Worm (Caenorhabditis elegans) whole organism, dauer: ENCODE data around the gene Y73B6BL.37.

ENCODE experiments used
- unc-62 ChIP-seq: sonication (generic microtip); optimal IDR thresholded peaks from 2 replicates; lab custom pipeline; 2017; ENCODE audit warnings: missing biosample characterization, missing genetic modification reagents, missing genetic modification characterization

Gene Y73B6BL.37

DNA sequence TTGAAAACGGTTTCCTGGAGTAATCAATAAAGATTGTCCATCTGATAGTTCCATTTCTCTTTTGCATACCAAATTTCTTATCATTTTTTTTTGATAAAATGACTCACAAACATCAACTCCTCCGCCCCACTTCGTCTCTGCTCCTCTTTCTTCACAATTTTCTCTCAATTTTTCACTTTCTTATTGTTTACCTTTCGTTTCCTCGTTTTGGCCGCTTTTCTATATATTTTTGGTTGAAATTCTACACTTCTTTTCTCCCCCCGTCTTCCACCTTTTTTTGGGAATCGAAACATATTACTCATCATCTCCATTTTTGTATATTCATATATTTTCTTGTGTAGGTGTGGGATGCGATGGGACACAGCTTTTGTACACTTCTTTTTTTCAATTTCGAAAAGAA, 15.6 kb downstream of the Y73B6BL.37 start:
- TF ChIP-seq unc-62 (GFP tag; lab: Kevin White, UChicago): no peak

DNA sequence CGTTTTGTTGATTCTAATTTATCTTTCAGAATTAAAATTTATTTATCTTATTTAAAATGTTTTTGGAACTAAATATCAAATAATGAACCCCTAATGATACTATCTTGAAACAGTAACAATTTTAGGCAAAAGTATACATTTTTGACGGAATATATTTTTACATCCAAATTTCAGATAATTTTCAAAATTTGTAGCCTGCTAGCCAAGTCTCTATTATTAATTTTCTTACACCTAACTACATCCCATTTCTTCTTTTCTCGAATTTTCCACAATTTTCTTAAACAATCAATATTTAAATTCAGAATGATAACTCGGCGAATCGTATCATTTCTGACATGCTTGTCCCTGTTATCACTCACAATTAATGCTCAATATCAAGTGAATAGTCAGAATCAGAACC, 19.3 kb downstream of the Y73B6BL.37 start, which contains the start of gene pqn-89:
Gene pqn-89 (plus strand): TSS at position 301 of the 400 bp plus-strand sequence.
- TF ChIP-seq unc-62 (GFP tag; lab: Kevin White, UChicago): no peak

DNA sequence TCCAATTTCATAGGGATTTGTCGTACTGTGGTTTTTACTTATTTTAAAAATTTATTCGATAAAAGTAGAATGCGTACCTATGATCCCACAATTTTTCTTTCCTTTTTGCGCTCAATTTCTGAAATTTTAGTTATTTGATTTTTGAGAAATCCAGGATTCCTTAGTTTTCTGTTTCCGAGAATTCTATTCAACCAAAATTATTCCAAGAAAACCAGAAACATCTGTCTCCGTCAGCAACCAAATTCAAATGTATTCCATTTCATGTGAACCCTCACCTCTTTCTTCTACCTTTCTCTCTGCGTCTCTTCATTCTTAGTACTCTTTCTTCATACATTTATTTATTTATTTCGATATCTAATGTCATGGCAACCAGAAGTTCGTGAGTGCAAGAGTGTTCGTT, 24.6 kb downstream of the Y73B6BL.37 start:
- TF ChIP-seq unc-62 (GFP tag; lab: Kevin White, UChicago): no peak

DNA sequence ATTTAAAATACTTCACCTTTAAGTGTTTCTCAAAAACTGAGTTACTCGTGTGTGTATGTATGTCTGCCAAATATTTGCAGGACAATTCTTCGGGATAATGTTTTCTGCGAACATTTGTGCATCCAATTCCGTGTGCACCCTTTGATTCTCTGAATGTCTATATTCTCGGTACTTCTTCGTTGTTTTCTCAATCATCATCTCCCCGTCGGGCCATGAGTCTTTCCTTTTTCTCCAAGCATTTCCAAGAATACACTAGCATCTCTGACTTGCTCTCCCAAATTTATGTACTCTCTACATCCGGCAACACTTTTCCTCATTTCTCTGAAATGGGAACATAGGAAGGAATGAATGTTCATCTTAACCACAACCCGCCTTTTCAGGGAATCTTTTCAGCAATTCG, 27.6 kb downstream of the Y73B6BL.37 start:
- TF ChIP-seq unc-62 (GFP tag; lab: Kevin White, UChicago): no peak

DNA sequence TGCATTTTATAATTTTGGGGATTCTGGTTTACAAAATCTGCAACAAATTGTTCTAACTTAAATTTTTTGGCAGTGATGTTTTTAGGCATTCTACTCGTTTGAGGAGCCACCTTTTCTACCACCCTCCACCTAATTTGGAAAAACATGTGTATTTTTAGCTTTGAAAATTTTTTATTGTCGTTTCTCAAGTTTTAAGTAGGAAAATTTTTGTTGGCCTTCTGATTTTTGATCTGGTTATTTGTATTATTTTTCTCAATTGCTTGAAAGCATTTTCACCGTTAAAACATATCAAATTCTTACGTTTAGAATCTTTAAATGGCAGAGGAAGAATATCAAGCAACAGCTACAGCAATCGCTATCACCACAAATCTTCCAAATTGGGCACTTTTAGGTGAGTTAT, 30.7 kb downstream of the Y73B6BL.37 start, which contains the start of gene C01G5.7:
Gene C01G5.7 (plus strand): TSS at position 301 of the 400 bp plus-strand sequence.
- no peak for TF ChIP-seq unc-62 (GFP tag; lab: Kevin White, UChicago)

DNA sequence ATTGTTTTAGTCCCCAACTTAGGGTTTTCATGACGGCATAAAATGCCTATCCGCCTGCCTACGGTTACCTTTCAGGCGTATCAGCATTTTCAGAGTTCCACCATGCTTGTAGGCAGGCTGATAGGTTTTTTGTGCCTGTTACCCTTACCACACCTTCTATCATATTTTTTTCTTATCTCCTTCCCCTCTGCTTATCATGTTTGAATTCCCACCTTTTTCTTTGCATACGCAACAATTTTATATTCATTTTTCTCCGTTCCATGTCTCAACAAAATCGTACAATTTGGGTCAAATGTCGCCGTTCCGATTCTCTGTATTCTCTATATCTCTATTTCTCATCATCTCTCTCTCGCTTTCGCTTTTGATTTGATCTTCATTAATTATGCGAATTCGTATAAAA, 32.4 kb downstream of the Y73B6BL.37 start, which contains the start of gene C01G5.9:
Gene C01G5.9 (plus strand): TSS at position 301 of the 400 bp plus-strand sequence.
- no peak for TF ChIP-seq unc-62 (GFP tag; lab: Kevin White, UChicago)

DNA sequence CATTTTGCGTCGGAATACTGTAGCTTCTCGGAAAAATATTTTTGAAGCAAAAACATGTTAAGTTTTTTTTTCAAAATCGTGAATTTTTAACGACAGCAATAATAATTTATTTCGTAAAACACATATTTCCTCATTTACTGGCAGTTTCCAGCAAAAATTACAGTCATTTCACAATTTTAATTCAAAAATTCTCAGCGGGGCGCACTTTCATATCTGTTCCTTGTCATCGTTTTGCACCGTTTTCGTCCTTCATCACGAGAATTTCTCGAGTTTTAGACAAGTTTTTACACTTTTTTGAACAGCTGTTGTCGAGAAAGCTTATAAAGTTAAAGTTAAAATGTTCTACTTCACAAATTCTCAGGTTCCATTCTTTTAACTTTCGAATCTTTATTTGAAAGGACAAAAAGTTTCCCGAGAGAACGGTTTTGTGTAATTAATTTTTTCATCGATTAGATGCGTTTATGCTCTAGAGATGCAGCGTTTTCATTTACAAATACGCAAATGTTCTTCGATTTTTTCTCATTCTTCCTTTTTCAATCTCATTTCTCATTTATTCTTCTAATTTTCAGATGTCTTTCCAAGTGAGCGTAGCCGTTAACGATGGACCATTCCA, 35.3 kb downstream of the Y73B6BL.37 start, which contains the start of gene ddi-1:
Gene ddi-1 (plus strand): TSS at position 563 of the 613 bp plus-strand sequence.
- TF ChIP-seq unc-62 (GFP tag; lab: Kevin White, UChicago): no peak

DNA sequence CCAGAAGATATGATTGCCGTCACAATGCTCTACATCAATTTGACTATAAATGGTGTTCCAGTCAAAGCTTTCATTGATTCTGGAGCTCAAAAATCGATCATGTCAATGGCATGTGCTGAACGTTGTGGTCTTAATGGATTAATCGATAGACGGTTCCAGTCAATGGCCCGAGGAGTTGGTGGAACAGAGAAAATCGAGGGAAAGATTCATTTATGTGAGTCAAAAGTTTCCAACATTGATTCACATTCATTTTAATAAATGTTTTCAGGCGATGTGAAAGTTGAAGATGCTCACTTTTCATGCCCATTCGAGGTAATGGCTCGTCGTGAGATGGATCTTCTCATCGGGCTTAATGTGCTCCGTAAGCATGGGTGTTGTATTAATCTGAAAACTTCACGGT, 36.6 kb downstream of the Y73B6BL.37 start:
- TF ChIP-seq unc-62 (GFP tag; lab: Kevin White, UChicago): no peak

DNA sequence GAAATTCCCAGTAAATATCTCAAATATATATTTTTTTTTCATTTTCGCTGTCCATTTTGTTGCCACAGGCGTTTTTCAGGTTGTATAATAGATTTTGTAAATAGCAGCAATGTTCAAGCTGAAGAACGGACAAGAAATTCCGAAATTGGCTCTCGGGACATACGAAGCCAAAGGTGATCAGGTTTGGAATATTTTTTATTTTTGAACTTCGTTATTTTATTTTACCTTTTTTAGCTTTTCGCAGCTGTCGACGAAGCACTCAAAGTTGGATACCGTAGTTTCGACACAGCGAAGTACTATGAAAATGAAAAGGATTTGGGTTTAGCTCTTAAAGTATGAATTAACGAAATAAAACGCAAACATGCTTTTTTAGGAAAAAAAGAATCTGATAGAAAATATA, 37.4 kb downstream of the Y73B6BL.37 start, which contains the start of gene C01G5.5:
Gene C01G5.5 (plus strand): TSS at position 80 of the 400 bp plus-strand sequence.
- TF ChIP-seq unc-62 (GFP tag; lab: Kevin White, UChicago): no peak

DNA sequence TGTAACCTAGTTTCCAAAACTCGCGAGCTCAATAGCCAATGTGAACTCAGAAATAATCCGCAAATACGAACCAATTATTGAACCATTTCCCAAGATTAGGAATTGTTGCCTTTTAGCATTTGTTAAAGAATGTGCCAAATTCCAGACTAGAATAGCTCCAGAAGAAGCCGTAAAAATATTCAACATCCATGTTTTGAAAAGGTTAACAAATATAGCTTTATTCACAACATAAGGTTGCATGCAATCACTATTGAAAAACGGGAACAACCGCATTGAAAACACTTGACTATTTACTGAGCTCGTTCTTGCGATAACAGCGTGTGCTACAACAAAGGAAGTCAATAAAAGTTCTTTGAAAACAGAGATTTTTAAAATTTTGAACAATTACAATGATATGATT, 39.4 kb downstream of the Y73B6BL.37 start:
- no peak for TF ChIP-seq unc-62 (GFP tag; lab: Kevin White, UChicago)

DNA sequence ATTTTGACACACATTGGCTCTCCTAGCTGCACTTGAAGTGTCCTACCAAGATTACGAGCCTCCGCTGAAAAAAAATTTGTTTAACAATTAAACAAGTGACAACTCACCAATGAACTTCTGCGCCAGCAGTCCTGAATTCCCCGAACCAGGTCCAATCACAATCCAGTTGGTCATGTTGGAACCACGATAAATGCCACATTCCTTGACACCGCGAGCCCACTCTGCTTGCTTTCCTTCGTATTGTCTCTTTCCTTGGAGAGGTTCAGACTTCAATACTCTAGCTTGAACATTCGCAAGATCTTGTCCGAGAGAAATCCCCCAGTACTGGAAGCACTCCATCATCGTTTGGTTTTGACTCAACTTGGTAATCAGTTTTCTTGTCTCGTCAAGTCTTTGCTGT, 41.1 kb downstream of the Y73B6BL.37 start:
- no peak for TF ChIP-seq unc-62 (GFP tag; lab: Kevin White, UChicago)

DNA sequence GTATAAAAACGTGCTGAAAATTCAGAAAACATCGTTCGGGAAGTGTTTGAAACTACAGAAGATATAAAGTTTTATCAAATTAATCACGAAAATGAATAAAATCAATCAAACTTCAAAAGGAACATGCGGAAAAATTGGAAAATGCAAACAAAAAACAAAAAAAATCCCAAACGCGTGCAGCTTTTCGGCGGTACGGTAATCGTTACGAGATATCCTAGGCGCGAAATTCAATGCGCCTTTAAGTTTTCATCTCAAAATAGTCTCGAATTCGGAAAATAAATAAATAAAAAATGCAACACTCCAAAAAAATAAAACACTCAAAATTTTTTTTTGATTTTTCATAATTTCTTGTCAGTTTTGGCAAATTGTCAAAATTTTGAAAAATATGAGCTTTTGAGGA, 42.7 kb downstream of the Y73B6BL.37 start:
- TF ChIP-seq unc-62 (GFP tag; lab: Kevin White, UChicago): no peak

DNA sequence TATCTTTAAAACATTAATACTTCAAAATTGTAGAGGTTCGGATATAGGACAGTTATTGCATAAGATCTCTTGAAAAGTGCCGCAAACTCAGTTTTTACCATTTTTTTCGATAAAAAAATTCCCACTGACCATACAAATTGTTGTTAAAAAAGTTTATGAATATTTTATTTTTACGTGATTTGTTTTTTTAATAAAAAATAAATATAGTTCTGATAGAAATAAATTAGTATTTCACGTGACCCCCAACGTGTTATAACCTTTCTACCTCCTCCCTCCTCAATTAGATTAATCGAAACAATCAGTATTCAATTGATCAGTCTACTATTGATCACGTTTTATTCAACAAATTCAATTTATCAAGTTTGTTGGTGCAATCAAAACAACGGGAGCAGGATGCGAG, 44.3 kb downstream of the Y73B6BL.37 start, which contains the start of gene C01G5.4:
Gene C01G5.4 (plus strand): TSS at position 301 of the 400 bp plus-strand sequence.
- no peak for TF ChIP-seq unc-62 (GFP tag; lab: Kevin White, UChicago)

DNA sequence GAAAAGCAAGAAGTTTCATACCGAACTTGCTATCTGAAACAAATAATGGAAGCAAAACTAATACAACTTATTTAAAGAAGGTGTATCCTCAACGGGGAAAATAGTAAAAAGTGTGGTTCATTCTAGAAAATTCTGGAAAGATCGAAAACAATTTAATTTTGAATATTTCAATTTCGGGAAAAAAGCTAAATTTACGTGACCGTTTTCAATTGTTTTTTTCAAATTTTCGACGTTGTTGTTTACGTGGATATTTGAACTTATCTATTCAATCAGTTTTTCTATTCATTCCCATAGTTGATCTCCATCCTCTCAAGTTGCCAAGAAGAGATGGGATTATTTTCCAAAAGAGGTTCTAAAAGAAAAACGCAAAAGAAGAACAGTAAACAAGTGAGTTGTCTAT, 48.8 kb downstream of the Y73B6BL.37 start, which contains the start of gene C01G5.3:
Gene C01G5.3 (plus strand): TSS at position 301 of the 400 bp plus-strand sequence.
- no peak for TF ChIP-seq unc-62 (GFP tag; lab: Kevin White, UChicago)
